Fruit fly (Drosophila melanogaster) whole organism, wandering third instar larva: ENCODE data around the gene CG32032.

Experiments used
- Myc ChIP-seq: fragments of >200 bp; optimal IDR thresholded peaks from 2 replicates; lab custom pipeline; 2017
- fru ChIP-seq: fragments of 200-800 bp; sonication (Bioruptor generic); optimal IDR thresholded peaks from 3 replicates; lab custom pipeline; 2016; ENCODE audit warnings: missing biosample characterization, mild to moderate bottlenecking, missing genetic modification characterization
- psq ChIP-seq: fragments of 200-800 bp; sonication (Bioruptor generic); optimal IDR thresholded peaks from 3 replicates; lab custom pipeline; 2017; ENCODE audit warnings: missing biosample characterization, mild to moderate bottlenecking, missing genetic modification characterization, moderate library complexity
- usp ChIP-seq: fragments of >200 bp; optimal IDR thresholded peaks from 2 replicates; lab custom pipeline; 2017; ENCODE audit warnings: missing biosample characterization, missing genetic modification characterization
- woc ChIP-seq: sonication (Bioruptor generic); optimal IDR thresholded peaks from 2 replicates; lab custom pipeline; 2016; ENCODE audit warnings: missing biosample characterization, mild to moderate bottlenecking, missing genetic modification characterization

- no peak for TF ChIP-seq psq (GFP tag; lab: Kevin White, UChicago)
- TF ChIP-seq woc: no peak
- TF ChIP-seq Myc (lab: Kevin White, UChicago): no peak
- TF ChIP-seq fru: no peak
- no peak for TF ChIP-seq usp (GFP tag; lab: Kevin White, UChicago)
Observed at dm6 chr3L:9128700-9129582, 36.1 kb downstream of the CG32032 start.
